Worm (Caenorhabditis elegans) whole organism, L4/young adult: ENCODE data around the gene mks-1.

Experiments
- W03F9.2 ChIP-seq: fragments of 150-350 bp; optimal IDR thresholded peaks from 2 replicates; lab custom pipeline; 2014; ENCODE audit warnings: missing biosample characterization, missing genetic modification characterization
- dao-5 ChIP-seq: sonication (generic microtip); optimal IDR thresholded peaks from 2 replicates; lab custom pipeline; 2016; ENCODE audit warnings: missing genotype, missing genetic modification characterization, moderate library complexity, missing compliant biosample characterization
- him-1 ChIP-seq: sonication (generic microtip); optimal IDR thresholded peaks from 2 replicates; lab custom pipeline; 2016; ENCODE audit warnings: missing genotype, missing genetic modification reagents, missing genetic modification characterization, missing compliant biosample characterization

ce11 chrIII:3163448-3163847, 22.6 kb upstream of the mks-1 start:
- no peak for TF ChIP-seq him-1
- TF ChIP-seq W03F9.2 (tag; lab: Kevin White, UChicago), result no peak
- no peak for TF ChIP-seq dao-5 (tag; lab: Kevin White, UChicago)
